Worm (Caenorhabditis elegans) whole organism, mixed stage, embryonic: Measurements from ENCODE around the gene F47B7.5.

ENCODE experiments used
- M03D4.4 ChIP-seq: sonication (generic microtip); optimal IDR thresholded peaks from 2 replicates; lab custom pipeline; 2017; ENCODE audit warnings: mild to moderate bottlenecking, missing genetic modification characterization, missing compliant biosample characterization
- bed-3 ChIP-seq: fragments of 200-800 bp; sonication (Bioruptor generic); optimal IDR thresholded peaks from 3 replicates; lab custom pipeline; 2018; ENCODE audit warnings: mild to moderate bottlenecking, missing genetic modification characterization, moderate library complexity, missing compliant biosample characterization
- blmp-1 ChIP-seq: fragments of 150-350 bp; optimal IDR thresholded peaks from 2 replicates; lab custom pipeline; 2014; ENCODE audit warnings: missing biosample characterization, missing genetic modification characterization
- ceh-39 ChIP-seq: fragments of 150-350 bp; optimal IDR thresholded peaks from 2 replicates; lab custom pipeline; 2014; ENCODE audit warnings: missing biosample characterization, missing genetic modification characterization
- ceh-43 ChIP-seq: fragments of 200-800 bp; sonication (Bioruptor generic); optimal IDR thresholded peaks from 2 replicates; lab custom pipeline; 2018; ENCODE audit warnings: mild to moderate bottlenecking, missing genetic modification characterization, moderate library complexity, missing compliant biosample characterization
- ceh-83 ChIP-seq: fragments of 200-800 bp; sonication (Bioruptor generic); optimal IDR thresholded peaks from 2 replicates; lab custom pipeline; 2018; ENCODE audit warnings: mild to moderate bottlenecking, missing genetic modification characterization, missing compliant biosample characterization
- ces-1 ChIP-seq: fragments of 150-350 bp; optimal IDR thresholded peaks from 2 replicates; lab custom pipeline; 2014; ENCODE audit warnings: missing biosample characterization, missing genetic modification reagents, missing genetic modification characterization
- drap-1 ChIP-seq: fragments of 200-800 bp; sonication (Bioruptor generic); optimal IDR thresholded peaks from 3 replicates; lab custom pipeline; 2018; ENCODE audit warnings: mild to moderate bottlenecking, missing genetic modification characterization, missing compliant biosample characterization
- elt-1 ChIP-seq: sonication (generic microtip); optimal IDR thresholded peaks from 2 replicates; lab custom pipeline; 2017; ENCODE audit warnings: missing genetic modification characterization, mild to moderate bottlenecking, missing compliant biosample characterization, antibody characterized with exemption, moderate library complexity, borderline replicate concordance; ENCODE audit not compliant: insufficient read depth
- elt-3 ChIP-seq: fragments of 150-350 bp; optimal IDR thresholded peaks from 2 replicates; lab custom pipeline; 2014; ENCODE audit warnings: missing biosample characterization, missing genetic modification characterization
- flh-1 ChIP-seq: fragments of 200-800 bp; sonication (Bioruptor generic); optimal IDR thresholded peaks from 2 replicates; lab custom pipeline; 2018; ENCODE audit warnings: mild to moderate bottlenecking, missing genetic modification characterization, moderate library complexity, missing compliant biosample characterization
- ham-2 ChIP-seq: fragments of 200-800 bp; sonication (Bioruptor generic); optimal IDR thresholded peaks from 2 replicates; lab custom pipeline; 2018; ENCODE audit warnings: mild to moderate bottlenecking, missing genetic modification characterization, missing compliant biosample characterization
- lin-13 ChIP-seq: fragments of 150-350 bp; optimal IDR thresholded peaks from 2 replicates; lab custom pipeline; 2014; ENCODE audit warnings: missing biosample characterization, missing genetic modification characterization
- lin-32 ChIP-seq: fragments of 200-800 bp; sonication (Bioruptor generic); optimal IDR thresholded peaks from 2 replicates; lab custom pipeline; 2018; ENCODE audit warnings: mild to moderate bottlenecking, missing genetic modification characterization, missing compliant biosample characterization
- lsy-2 ChIP-seq: fragments of 150-350 bp; optimal IDR thresholded peaks from 2 replicates; lab custom pipeline; 2014; ENCODE audit warnings: missing biosample characterization, missing genetic modification characterization
- mab-5 ChIP-seq: fragments of 150-350 bp; optimal IDR thresholded peaks from 2 replicates; lab custom pipeline; 2014; ENCODE audit warnings: missing biosample characterization, missing genetic modification characterization
- mep-1 ChIP-seq: fragments of 150-350 bp; optimal IDR thresholded peaks from 2 replicates; lab custom pipeline; 2017; ENCODE audit warnings: missing biosample characterization, missing genetic modification reagents, missing genetic modification characterization, inconsistent platforms
- mls-2 ChIP-seq: sonication (generic microtip); optimal IDR thresholded peaks from 2 replicates; lab custom pipeline; 2016; ENCODE audit warnings: mild to moderate bottlenecking, missing genetic modification characterization, moderate library complexity, missing compliant biosample characterization
- nhr-12 ChIP-seq: fragments of 150-350 bp; optimal IDR thresholded peaks from 2 replicates; lab custom pipeline; 2014; ENCODE audit warnings: missing biosample characterization, missing genetic modification characterization
- nhr-2 ChIP-seq: fragments of 150-350 bp; optimal IDR thresholded peaks from 2 replicates; lab custom pipeline; 2014; ENCODE audit warnings: missing biosample characterization, missing genetic modification characterization
- nhr-237 ChIP-seq: fragments of 150-350 bp; optimal IDR thresholded peaks from 2 replicates; lab custom pipeline; 2014; ENCODE audit warnings: missing biosample characterization, missing genetic modification characterization
- nhr-76 ChIP-seq: sonication (generic microtip); optimal IDR thresholded peaks from 2 replicates; lab custom pipeline; 2017; ENCODE audit warnings: missing biosample characterization, missing genetic modification characterization
- pha-4 ChIP-seq: fragments of 150-350 bp; optimal IDR thresholded peaks from 2 replicates; lab custom pipeline; 2018; ENCODE audit warnings: missing biosample characterization, missing genetic modification reagents, missing genetic modification characterization
- snpc-4 ChIP-seq: fragments of 150-350 bp; optimal IDR thresholded peaks from 2 replicates; lab custom pipeline; 2014; ENCODE audit warnings: missing biosample characterization, missing genetic modification characterization
- sptf-1 ChIP-seq: sonication (generic microtip); optimal IDR thresholded peaks from 2 replicates; lab custom pipeline; 2017; ENCODE audit warnings: mild to moderate bottlenecking, missing genetic modification characterization, moderate library complexity, missing compliant biosample characterization
- tbx-8 ChIP-seq: fragments of 200-800 bp; sonication (Bioruptor generic); optimal IDR thresholded peaks from 2 replicates; lab custom pipeline; 2018; ENCODE audit warnings: mild to moderate bottlenecking, missing genetic modification characterization, moderate library complexity, missing compliant biosample characterization
- unc-120 ChIP-seq: sonication (generic microtip); optimal IDR thresholded peaks from 2 replicates; lab custom pipeline; 2017; ENCODE audit warnings: missing genetic modification characterization, missing compliant biosample characterization; ENCODE audit not compliant: poor library complexity, severe bottlenecking
- unc-39 ChIP-seq: fragments of 150-350 bp; optimal IDR thresholded peaks from 2 replicates; lab custom pipeline; 2014; ENCODE audit warnings: missing biosample characterization, missing genetic modification characterization
- unc-62 ChIP-seq: fragments of 150-350 bp; optimal IDR thresholded peaks from 2 replicates; lab custom pipeline; 2014; ENCODE audit warnings: missing biosample characterization, missing genetic modification reagents, missing genetic modification characterization
- zip-8 ChIP-seq: fragments of 150-350 bp; optimal IDR thresholded peaks from 2 replicates; lab custom pipeline; 2014; ENCODE audit warnings: missing biosample characterization, missing genetic modification characterization

F47B7.5 gene

ce11 chrX:3803314-3803713 is 34.7 kb upstream of the F47B7.5 start, which contains the start of gene F35A5.8:
TSS of gene F35A5.8 (minus strand) at chrX:3803464.
- TF ChIP-seq nhr-237 (tag; lab: Kevin White, UChicago) (peak; percentile 46), mab-5 (tag; lab: Kevin White, UChicago) (no peak), ces-1 (GFP tag; lab: Kevin White, UChicago) (peak; percentile 98), nhr-12 (tag; lab: Kevin White, UChicago) (no peak), unc-62 (GFP tag; lab: Kevin White, UChicago) (peak; percentile 4), blmp-1 (tag; lab: Kevin White, UChicago) (peak; percentile 5), flh-1 (no peak), mep-1 (tag; lab: Kevin White, UChicago) (peak; percentile 53), ceh-43 (GFP tag; lab: Kevin White, UChicago) (peak; percentile 9), lin-13 (tag; lab: Kevin White, UChicago) (peak; percentile 94), unc-120 (tag; lab: Kevin White, UChicago) (peak; percentile 26), sptf-1 (peak; percentile 13), pha-4 (tag; lab: Kevin White, UChicago) (peak; percentile 82), lsy-2 (peak; percentile 38)

- TF ChIP-seq elt-3 (tag; lab: Kevin White, UChicago), result no peak
- peak; percentile 26 for TF ChIP-seq mep-1 (tag; lab: Kevin White, UChicago)
- TF ChIP-seq mls-2, result peak; percentile 28
- TF ChIP-seq, all 35 proteins: peak for 2
These were observed 34.1 kb upstream of the F47B7.5 start for ce11 chrX:3802743-3803142.

- TF ChIP-seq ceh-83 (no peak), lin-32 (no peak), lsy-2 (no peak), sptf-1 (no peak), nhr-76 (tag; lab: Kevin White, UChicago) (no peak), ceh-39 (tag; lab: Kevin White, UChicago) (no peak), nhr-2 (tag; lab: Kevin White, UChicago) (no peak), nhr-237 (tag; lab: Kevin White, UChicago) (no peak), M03D4.4 (tag; lab: Kevin White, UChicago) (no peak), blmp-1 (tag; lab: Kevin White, UChicago) (no peak), snpc-4 (tag; lab: Kevin White, UChicago) (no peak), bed-3 (GFP tag; lab: Kevin White, UChicago) (no peak), elt-1 (tag; lab: Kevin White, UChicago) (no peak)
These were observed 29.7 kb upstream of the F47B7.5 start for ce11 chrX:3798288-3798687.

ce11 chrX:3797882-3798281 is 29.3 kb upstream of the F47B7.5 start, which contains the start of gene abu-10:
TSS of gene abu-10 (plus strand) at chrX:3798182.
- TF ChIP-seq elt-3 (tag; lab: Kevin White, UChicago) (no peak), ces-1 (GFP tag; lab: Kevin White, UChicago) (no peak), tbx-8 (GFP tag; lab: Kevin White, UChicago) (no peak), pha-4 (tag; lab: Kevin White, UChicago) (no peak), nhr-76 (tag; lab: Kevin White, UChicago) (no peak)

- no peak for TF ChIP-seq ceh-43 (GFP tag; lab: Kevin White, UChicago)
- no peak for TF ChIP-seq nhr-2 (tag; lab: Kevin White, UChicago)
- TF ChIP-seq drap-1 (GFP tag; lab: Kevin White, UChicago), result no peak
- TF ChIP-seq pha-4 (tag; lab: Kevin White, UChicago), result no peak
- no peak for TF ChIP-seq unc-39 (tag; lab: Kevin White, UChicago)
- TF ChIP-seq mab-5 (tag; lab: Kevin White, UChicago), result no peak
- no peak for TF ChIP-seq zip-8 (tag; lab: Kevin White, UChicago)
- TF ChIP-seq mls-2, result no peak
- no peak for TF ChIP-seq nhr-76 (tag; lab: Kevin White, UChicago)
- no peak for TF ChIP-seq ceh-39 (tag; lab: Kevin White, UChicago)
- no peak for TF ChIP-seq elt-3 (tag; lab: Kevin White, UChicago)
- TF ChIP-seq ham-2 (GFP tag; lab: Kevin White, UChicago), result no peak
- TF ChIP-seq mep-1 (tag; lab: Kevin White, UChicago), result no peak
- no peak for TF ChIP-seq tbx-8 (GFP tag; lab: Kevin White, UChicago)
- no peak for TF ChIP-seq unc-120 (tag; lab: Kevin White, UChicago)
- TF ChIP-seq lsy-2, result no peak
- no peak for TF ChIP-seq elt-1 (tag; lab: Kevin White, UChicago)
These were observed 27.0 kb upstream of the F47B7.5 start, which contains the start of gene F35A5.5 for ce11 chrX:3795642-3796041. TSS of gene F35A5.5 (minus strand) at chrX:3795742.
